Worm (Caenorhabditis elegans) whole organism, L3 larva: ENCODE measurements around the gene T12G3.6.

Experiments used
- R02D3.7 ChIP-seq: fragments of 150-350 bp; optimal IDR thresholded peaks from 2 replicates; lab custom pipeline; 2014; ENCODE audit warnings: missing biosample characterization, missing genetic modification characterization
- ZK546.5 ChIP-seq: sonication (generic microtip); optimal IDR thresholded peaks from 2 replicates; lab custom pipeline; 2017; ENCODE audit warnings: missing biosample characterization, missing genetic modification characterization
- aly-2 ChIP-seq: fragments of 150-350 bp; optimal IDR thresholded peaks from 2 replicates; lab custom pipeline; 2014; ENCODE audit warnings: missing biosample characterization, missing genetic modification characterization
- ama-1 ChIP-seq: fragments of 150-350 bp; optimal IDR thresholded peaks from 2 replicates; lab custom pipeline; 2018
- ceh-16 ChIP-seq: sonication (generic microtip); optimal IDR thresholded peaks from 2 replicates; lab custom pipeline; 2017; ENCODE audit warnings: missing biosample characterization, missing genetic modification characterization
- ceh-28 ChIP-seq: fragments of 150-350 bp; optimal IDR thresholded peaks from 2 replicates; lab custom pipeline; 2014; ENCODE audit warnings: missing biosample characterization, missing genetic modification reagents, missing genetic modification characterization
- ceh-82 ChIP-seq: fragments of 150-350 bp; optimal IDR thresholded peaks from 2 replicates; lab custom pipeline; 2014; ENCODE audit warnings: missing biosample characterization, missing genetic modification characterization
- daf-12 ChIP-seq: fragments of 150-350 bp; optimal IDR thresholded peaks from 2 replicates; lab custom pipeline; 2014; ENCODE audit warnings: missing biosample characterization, missing genetic modification reagents, missing genetic modification characterization
- egl-27 ChIP-seq: sonication (generic microtip); optimal IDR thresholded peaks from 4 replicates; lab custom pipeline; 2017; ENCODE audit warnings: missing biosample characterization, missing genetic modification reagents, missing genetic modification characterization
- egl-5 ChIP-seq: fragments of 150-350 bp; optimal IDR thresholded peaks from 2 replicates; lab custom pipeline; 2017; ENCODE audit warnings: missing biosample characterization, missing genetic modification reagents, missing genetic modification characterization, inconsistent platforms
- elt-1 ChIP-seq: fragments of 150-350 bp; optimal IDR thresholded peaks from 2 replicates; lab custom pipeline; 2014; ENCODE audit warnings: missing biosample characterization, missing genetic modification characterization
- elt-2 ChIP-seq: sonication (generic microtip); optimal IDR thresholded peaks from 2 replicates; lab custom pipeline; 2016; ENCODE audit warnings: missing genetic modification reagents, mild to moderate bottlenecking, missing genetic modification characterization, missing compliant biosample characterization
- elt-3 ChIP-seq, 3 experiments: fragments of 150-350 bp in 1 of 3; sonication (generic microtip) in 2 of 3; optimal IDR thresholded peaks; 2 replicates in 2 of 3; 4 replicates in 1 of 3; lab custom pipeline; 2014 to 2017; ENCODE audit warnings: missing biosample characterization in 3 of 3, missing genetic modification characterization in 3 of 3
- eor-1 ChIP-seq, 2 experiments: fragments of 150-350 bp; optimal IDR thresholded peaks; 2 replicates each; lab custom pipeline; 2014 to 2018; ENCODE audit warnings: missing biosample characterization in 2 of 2, missing genetic modification characterization in 2 of 2
- fkh-10 ChIP-seq: sonication (generic microtip); optimal IDR thresholded peaks from 2 replicates; lab custom pipeline; 2017; ENCODE audit warnings: missing biosample characterization, missing genetic modification reagents, missing genetic modification characterization
- fkh-2 ChIP-seq: fragments of 150-350 bp; optimal IDR thresholded peaks from 2 replicates; lab custom pipeline; 2014; ENCODE audit warnings: missing biosample characterization, missing genetic modification reagents, missing genetic modification characterization
- fos-1 ChIP-seq: fragments of 150-350 bp; optimal IDR thresholded peaks from 2 replicates; lab custom pipeline; 2014; ENCODE audit warnings: missing biosample characterization, missing genetic modification characterization
- hmg-11 ChIP-seq: sonication (generic microtip); optimal IDR thresholded peaks from 2 replicates; lab custom pipeline; 2016; ENCODE audit warnings: missing genetic modification characterization, missing compliant biosample characterization
- jun-1 ChIP-seq: fragments of 150-350 bp; optimal IDR thresholded peaks from 2 replicates; lab custom pipeline; 2014; ENCODE audit warnings: missing biosample characterization, missing genetic modification reagents, missing genetic modification characterization
- lin-15B ChIP-seq: fragments of 150-350 bp; optimal IDR thresholded peaks from 2 replicates; lab custom pipeline; 2014; ENCODE audit warnings: missing biosample characterization, missing genetic modification characterization
- lin-39 ChIP-seq: fragments of 150-350 bp; optimal IDR thresholded peaks from 2 replicates; lab custom pipeline; 2018; ENCODE audit warnings: missing biosample characterization, missing genetic modification reagents, missing genetic modification characterization
- lsy-12 ChIP-seq: sonication (generic microtip); optimal IDR thresholded peaks from 2 replicates; lab custom pipeline; 2016; ENCODE audit warnings: mild to moderate bottlenecking, missing genetic modification characterization, missing compliant biosample characterization
- mdl-1 ChIP-seq: fragments of 150-350 bp; optimal IDR thresholded peaks from 2 replicates; lab custom pipeline; 2014; ENCODE audit warnings: missing biosample characterization, missing genetic modification characterization
- mml-1 ChIP-seq: fragments of 150-350 bp; sonication (generic microtip); optimal IDR thresholded peaks from 3 replicates; lab custom pipeline; 2014; ENCODE audit warnings: missing biosample characterization, missing genetic modification characterization
- nfya-1 ChIP-seq: sonication (generic microtip); optimal IDR thresholded peaks from 2 replicates; lab custom pipeline; 2017; ENCODE audit warnings: missing genetic modification characterization, mild to moderate bottlenecking, missing compliant biosample characterization, antibody characterized with exemption, moderate library complexity; ENCODE audit not compliant: insufficient read depth
- nhr-11 ChIP-seq: fragments of 150-350 bp; optimal IDR thresholded peaks from 2 replicates; lab custom pipeline; 2014; ENCODE audit warnings: missing biosample characterization, missing genetic modification characterization
- nhr-12 ChIP-seq: fragments of 150-350 bp; optimal IDR thresholded peaks from 2 replicates; lab custom pipeline; 2014; ENCODE audit warnings: missing biosample characterization, missing genetic modification characterization
- nhr-23 ChIP-seq: fragments of 150-350 bp; optimal IDR thresholded peaks from 2 replicates; lab custom pipeline; 2014; ENCODE audit warnings: missing biosample characterization, missing genetic modification reagents, missing genetic modification characterization
- nhr-237 ChIP-seq: fragments of 150-350 bp; optimal IDR thresholded peaks from 2 replicates; lab custom pipeline; 2014; ENCODE audit warnings: missing biosample characterization, missing genetic modification characterization
- nhr-25 ChIP-seq: sonication (generic microtip); optimal IDR thresholded peaks from 2 replicates; lab custom pipeline; 2017; ENCODE audit warnings: missing biosample characterization, missing genetic modification characterization
- nhr-28 ChIP-seq: fragments of 150-350 bp; optimal IDR thresholded peaks from 2 replicates; lab custom pipeline; 2014; ENCODE audit warnings: missing biosample characterization, missing genetic modification characterization
- nhr-43 ChIP-seq: sonication (generic microtip); optimal IDR thresholded peaks from 2 replicates; lab custom pipeline; 2016; ENCODE audit warnings: mild to moderate bottlenecking, missing genetic modification characterization, missing compliant biosample characterization; ENCODE audit not compliant: poor library complexity, severe bottlenecking
- nhr-67 ChIP-seq: fragments of 150-350 bp; optimal IDR thresholded peaks from 2 replicates; lab custom pipeline; 2014; ENCODE audit warnings: missing biosample characterization, missing genetic modification characterization
- nhr-76 ChIP-seq: fragments of 150-350 bp; sonication (generic microtip); optimal IDR thresholded peaks from 5 replicates; lab custom pipeline; 2014; ENCODE audit warnings: missing biosample characterization, missing genetic modification characterization
- nhr-77 ChIP-seq: fragments of 150-350 bp; optimal IDR thresholded peaks from 2 replicates; lab custom pipeline; 2014; ENCODE audit warnings: missing biosample characterization, missing genetic modification characterization
- pha-4 ChIP-seq: fragments of 150-350 bp; optimal IDR thresholded peaks from 2 replicates; lab custom pipeline; 2014; ENCODE audit warnings: missing biosample characterization, missing genetic modification reagents, missing genetic modification characterization
- pqm-1 ChIP-seq: fragments of 150-350 bp; optimal IDR thresholded peaks from 2 replicates; lab custom pipeline; 2017; ENCODE audit warnings: missing biosample characterization, missing genetic modification characterization, inconsistent platforms
- sea-2 ChIP-seq: fragments of 150-350 bp; sonication (generic microtip); optimal IDR thresholded peaks from 4 replicates; lab custom pipeline; 2014; ENCODE audit warnings: missing biosample characterization, missing genetic modification reagents, missing genetic modification characterization
- skn-1 ChIP-seq: fragments of 150-350 bp; optimal IDR thresholded peaks from 2 replicates; lab custom pipeline; 2014; ENCODE audit warnings: missing biosample characterization, missing genetic modification characterization
- snpc-4 ChIP-seq: fragments of 150-350 bp; optimal IDR thresholded peaks from 2 replicates; lab custom pipeline; 2014; ENCODE audit warnings: missing biosample characterization, missing genetic modification characterization
- tbx-2 ChIP-seq: sonication (generic microtip); optimal IDR thresholded peaks from 2 replicates; lab custom pipeline; 2016; ENCODE audit warnings: mild to moderate bottlenecking, missing genetic modification characterization, missing compliant biosample characterization
- unc-39 ChIP-seq: sonication (generic microtip); optimal IDR thresholded peaks from 4 replicates; lab custom pipeline; 2017; ENCODE audit warnings: missing biosample characterization, missing genetic modification characterization
- unc-62 ChIP-seq: fragments of 150-350 bp; sonication (generic microtip); optimal IDR thresholded peaks from 4 replicates; lab custom pipeline; 2014; ENCODE audit warnings: missing biosample characterization, missing genetic modification reagents, missing genetic modification characterization
- zag-1 ChIP-seq: fragments of 150-350 bp; optimal IDR thresholded peaks from 2 replicates; lab custom pipeline; 2014; ENCODE audit warnings: missing biosample characterization, missing genetic modification characterization
- ztf-11 ChIP-seq: fragments of 150-350 bp; optimal IDR thresholded peaks from 2 replicates; lab custom pipeline; 2014; ENCODE audit warnings: missing biosample characterization, missing genetic modification characterization
- ztf-4 ChIP-seq: fragments of 150-350 bp; optimal IDR thresholded peaks from 2 replicates; lab custom pipeline; 2014; ENCODE audit warnings: missing biosample characterization, missing genetic modification characterization

The T12G3.6 gene

DNA sequence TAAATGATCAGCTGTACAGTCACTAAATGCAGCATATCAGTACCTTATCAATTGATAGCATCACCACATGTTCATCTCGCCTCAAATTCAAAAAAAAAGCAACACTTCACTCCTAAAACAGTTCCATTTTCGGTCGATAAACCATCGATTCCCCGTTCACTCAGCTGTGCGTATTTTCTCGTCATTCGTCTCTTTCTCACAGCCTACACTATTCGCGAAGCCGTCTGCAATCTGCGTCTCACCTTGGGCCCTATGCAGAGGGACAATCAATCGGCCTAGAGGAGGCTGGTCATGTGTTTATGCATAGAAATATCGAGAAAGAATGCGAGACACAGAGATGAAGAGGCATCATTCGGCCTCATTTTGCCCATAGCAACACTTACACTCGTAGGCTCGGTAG lies 1.3 kb upstream of the T12G3.6 start:
- TF ChIP-seq nhr-25 (tag; lab: Kevin White, UChicago), result peak; percentile 93
- no peak for TF ChIP-seq nhr-67 (tag; lab: Kevin White, UChicago)
- TF ChIP-seq zag-1 (tag; lab: Kevin White, UChicago), result no peak
- no peak for TF ChIP-seq aly-2
- peak; percentile 59 for TF ChIP-seq skn-1 (tag; lab: Kevin White, UChicago)
- TF ChIP-seq ZK546.5 (tag; lab: Kevin White, UChicago), result no peak
- peak; percentile 92 for TF ChIP-seq nhr-23
- no peak for TF ChIP-seq mml-1
- TF ChIP-seq tbx-2, result peak; percentile 61
- no peak for TF ChIP-seq ztf-4 (tag; lab: Kevin White, UChicago)
- TF ChIP-seq pqm-1, result peak; percentile 94
- no peak for TF ChIP-seq nhr-77 (tag; lab: Kevin White, UChicago)
- peak; percentile 43 for TF ChIP-seq mdl-1 (tag; lab: Kevin White, UChicago)
- TF ChIP-seq nhr-76 (tag; lab: Kevin White, UChicago), result no peak
- peak; percentile 97 for TF ChIP-seq elt-2 (tag; lab: Kevin White, UChicago)
- TF ChIP-seq ztf-11 (tag; lab: Kevin White, UChicago), result no peak
- peak; percentile 29 for TF ChIP-seq lin-39 (tag; lab: Kevin White, UChicago)
- TF ChIP-seq nhr-28 (tag; lab: Kevin White, UChicago), result no peak
- no peak for TF ChIP-seq unc-39 (tag; lab: Kevin White, UChicago)
- TF ChIP-seq nhr-237 (tag; lab: Kevin White, UChicago), result no peak
- no peak for TF ChIP-seq daf-12 (tag; lab: Kevin White, UChicago)
- TF ChIP-seq nhr-43 (tag; lab: Kevin White, UChicago), result peak; percentile 70
- peak; percentile 93 for TF ChIP-seq egl-5 (tag; lab: Kevin White, UChicago)
- TF ChIP-seq nfya-1 (tag; lab: Kevin White, UChicago), result peak; percentile 89
- TF ChIP-seq lsy-12 (tag; lab: Kevin White, UChicago), result peak; percentile 83
- peak; percentile 55 for TF ChIP-seq elt-1
- no peak for TF ChIP-seq fkh-2 (tag; lab: Kevin White, UChicago)
- peak; percentile 92 for TF ChIP-seq pha-4 (tag; lab: Kevin White, UChicago)
- TF ChIP-seq elt-3 (tag; optimal IDR thresholded peaks at IDR 0.05; lab: Kevin White, UChicago), result no peak
- TF ChIP-seq ama-1, result peak; percentile 79
- TF ChIP-seq ceh-16 (tag; lab: Kevin White, UChicago), result no peak
- TF ChIP-seq unc-62 (GFP tag; lab: Kevin White, UChicago), result peak; percentile 65
- peak; percentile 95 for TF ChIP-seq ceh-28 (tag; lab: Kevin White, UChicago)
- peak; percentile 20 for TF ChIP-seq egl-27 (tag; lab: Kevin White, UChicago)
- TF ChIP-seq nhr-11 (tag; lab: Kevin White, UChicago), result no peak
- no peak for TF ChIP-seq fkh-10 (GFP tag; lab: Kevin White, UChicago)
- TF ChIP-seq nhr-12, result no peak
- TF ChIP-seq ceh-82 (tag; lab: Kevin White, UChicago), result peak; percentile 39
- peak; percentile 89 for TF ChIP-seq hmg-11 (tag; lab: Kevin White, UChicago)
- peak; percentile 79 for TF ChIP-seq fos-1 (tag; lab: Kevin White, UChicago)
- no peak for TF ChIP-seq sea-2 (GFP tag; lab: Kevin White, UChicago)
- TF ChIP-seq lin-15B (tag; lab: Kevin White, UChicago), result peak; percentile 80
- no peak for TF ChIP-seq eor-1 (tag; optimal IDR thresholded peaks at IDR 0.05; lab: Kevin White, UChicago)
- TF ChIP-seq R02D3.7 (tag; lab: Kevin White, UChicago), result no peak
- TF ChIP-seq snpc-4 (tag; lab: Kevin White, UChicago), result peak; percentile 34
- TF ChIP-seq jun-1 (tag; lab: Kevin White, UChicago), result peak; percentile 86
- TF ChIP-seq, all 47 proteins: peak for 24
